Worm (Caenorhabditis elegans) whole organism, mixed stage, embryonic: ENCODE data around the gene C39D10.7.

Experiments used
- M03D4.4 ChIP-seq: sonication (generic microtip); optimal IDR thresholded peaks from 2 replicates; lab custom pipeline; 2017; ENCODE audit warnings: mild to moderate bottlenecking, missing genetic modification characterization, missing compliant biosample characterization
- bed-3 ChIP-seq: fragments of 200-800 bp; sonication (Bioruptor generic); optimal IDR thresholded peaks from 3 replicates; lab custom pipeline; 2018; ENCODE audit warnings: mild to moderate bottlenecking, missing genetic modification characterization, moderate library complexity, missing compliant biosample characterization
- blmp-1 ChIP-seq: fragments of 150-350 bp; optimal IDR thresholded peaks from 2 replicates; lab custom pipeline; 2014; ENCODE audit warnings: missing biosample characterization, missing genetic modification characterization
- ceh-39 ChIP-seq: fragments of 150-350 bp; optimal IDR thresholded peaks from 2 replicates; lab custom pipeline; 2014; ENCODE audit warnings: missing biosample characterization, missing genetic modification characterization
- ceh-43 ChIP-seq: fragments of 200-800 bp; sonication (Bioruptor generic); optimal IDR thresholded peaks from 2 replicates; lab custom pipeline; 2018; ENCODE audit warnings: mild to moderate bottlenecking, missing genetic modification characterization, moderate library complexity, missing compliant biosample characterization
- ceh-83 ChIP-seq: fragments of 200-800 bp; sonication (Bioruptor generic); optimal IDR thresholded peaks from 2 replicates; lab custom pipeline; 2018; ENCODE audit warnings: mild to moderate bottlenecking, missing genetic modification characterization, missing compliant biosample characterization
- ces-1 ChIP-seq: fragments of 150-350 bp; optimal IDR thresholded peaks from 2 replicates; lab custom pipeline; 2014; ENCODE audit warnings: missing biosample characterization, missing genetic modification reagents, missing genetic modification characterization
- cnd-1 ChIP-seq: fragments of 200-800 bp; sonication (Bioruptor generic); optimal IDR thresholded peaks from 2 replicates; lab custom pipeline; 2018; ENCODE audit warnings: mild to moderate bottlenecking, missing genetic modification characterization, missing compliant biosample characterization
- drap-1 ChIP-seq: fragments of 200-800 bp; sonication (Bioruptor generic); optimal IDR thresholded peaks from 3 replicates; lab custom pipeline; 2018; ENCODE audit warnings: mild to moderate bottlenecking, missing genetic modification characterization, missing compliant biosample characterization
- elt-3 ChIP-seq: fragments of 150-350 bp; optimal IDR thresholded peaks from 2 replicates; lab custom pipeline; 2014; ENCODE audit warnings: missing biosample characterization, missing genetic modification characterization
- flh-1 ChIP-seq: fragments of 200-800 bp; sonication (Bioruptor generic); optimal IDR thresholded peaks from 2 replicates; lab custom pipeline; 2018; ENCODE audit warnings: mild to moderate bottlenecking, missing genetic modification characterization, moderate library complexity, missing compliant biosample characterization
- ham-2 ChIP-seq: fragments of 200-800 bp; sonication (Bioruptor generic); optimal IDR thresholded peaks from 2 replicates; lab custom pipeline; 2018; ENCODE audit warnings: mild to moderate bottlenecking, missing genetic modification characterization, missing compliant biosample characterization
- hlh-1 ChIP-seq: fragments of 150-350 bp; optimal IDR thresholded peaks from 2 replicates; lab custom pipeline; 2014; ENCODE audit warnings: missing biosample characterization, missing genetic modification reagents, missing genetic modification characterization
- lin-13 ChIP-seq: fragments of 150-350 bp; optimal IDR thresholded peaks from 2 replicates; lab custom pipeline; 2014; ENCODE audit warnings: missing biosample characterization, missing genetic modification characterization
- lsy-2 ChIP-seq: fragments of 150-350 bp; optimal IDR thresholded peaks from 2 replicates; lab custom pipeline; 2014; ENCODE audit warnings: missing biosample characterization, missing genetic modification characterization
- mab-5 ChIP-seq: fragments of 150-350 bp; optimal IDR thresholded peaks from 2 replicates; lab custom pipeline; 2014; ENCODE audit warnings: missing biosample characterization, missing genetic modification characterization
- mls-2 ChIP-seq: sonication (generic microtip); optimal IDR thresholded peaks from 2 replicates; lab custom pipeline; 2016; ENCODE audit warnings: mild to moderate bottlenecking, missing genetic modification characterization, moderate library complexity, missing compliant biosample characterization
- nhr-12 ChIP-seq: fragments of 150-350 bp; optimal IDR thresholded peaks from 2 replicates; lab custom pipeline; 2014; ENCODE audit warnings: missing biosample characterization, missing genetic modification characterization
- nhr-2 ChIP-seq: fragments of 150-350 bp; optimal IDR thresholded peaks from 2 replicates; lab custom pipeline; 2014; ENCODE audit warnings: missing biosample characterization, missing genetic modification characterization
- nhr-237 ChIP-seq: fragments of 150-350 bp; optimal IDR thresholded peaks from 2 replicates; lab custom pipeline; 2014; ENCODE audit warnings: missing biosample characterization, missing genetic modification characterization
- nhr-28 ChIP-seq: fragments of 150-350 bp; optimal IDR thresholded peaks from 2 replicates; lab custom pipeline; 2014; ENCODE audit warnings: missing biosample characterization, missing genetic modification characterization
- sem-2 ChIP-seq: fragments of 200-800 bp; sonication (Bioruptor generic); optimal IDR thresholded peaks from 2 replicates; lab custom pipeline; 2018; ENCODE audit warnings: mild to moderate bottlenecking, missing genetic modification characterization, missing compliant biosample characterization
- snpc-4 ChIP-seq: fragments of 150-350 bp; optimal IDR thresholded peaks from 2 replicates; lab custom pipeline; 2014; ENCODE audit warnings: missing biosample characterization, missing genetic modification characterization
- sptf-1 ChIP-seq: sonication (generic microtip); optimal IDR thresholded peaks from 2 replicates; lab custom pipeline; 2017; ENCODE audit warnings: mild to moderate bottlenecking, missing genetic modification characterization, moderate library complexity, missing compliant biosample characterization
- tbx-8 ChIP-seq: fragments of 200-800 bp; sonication (Bioruptor generic); optimal IDR thresholded peaks from 2 replicates; lab custom pipeline; 2018; ENCODE audit warnings: mild to moderate bottlenecking, missing genetic modification characterization, moderate library complexity, missing compliant biosample characterization
- unc-120 ChIP-seq: sonication (generic microtip); optimal IDR thresholded peaks from 2 replicates; lab custom pipeline; 2017; ENCODE audit warnings: missing genetic modification characterization, missing compliant biosample characterization; ENCODE audit not compliant: poor library complexity, severe bottlenecking
- unc-39 ChIP-seq: fragments of 150-350 bp; optimal IDR thresholded peaks from 2 replicates; lab custom pipeline; 2014; ENCODE audit warnings: missing biosample characterization, missing genetic modification characterization
- unc-62 ChIP-seq: fragments of 150-350 bp; optimal IDR thresholded peaks from 2 replicates; lab custom pipeline; 2014; ENCODE audit warnings: missing biosample characterization, missing genetic modification reagents, missing genetic modification characterization
- zip-8 ChIP-seq: fragments of 150-350 bp; optimal IDR thresholded peaks from 2 replicates; lab custom pipeline; 2014; ENCODE audit warnings: missing biosample characterization, missing genetic modification characterization

Gene C39D10.7

DNA sequence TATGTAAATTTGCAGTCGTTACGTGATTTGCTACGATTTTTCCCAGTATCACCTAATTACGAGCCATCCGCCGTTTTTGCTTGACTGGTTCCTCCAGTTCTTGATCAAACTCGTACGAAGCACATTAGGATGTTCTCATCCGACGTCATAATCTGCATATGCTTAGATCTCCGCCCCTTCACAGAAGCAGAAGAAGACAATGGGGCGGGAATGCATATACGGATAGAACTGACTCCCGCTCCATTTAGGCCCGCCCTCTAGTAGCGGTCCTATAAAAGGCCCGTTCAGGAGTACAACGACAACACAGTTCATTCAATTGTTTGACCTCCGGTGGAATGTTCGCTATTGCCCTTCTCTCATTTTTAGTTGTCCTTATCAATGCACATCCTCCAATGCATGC lies 11.4 kb upstream of the C39D10.7 start, which contains the start of gene zig-4:
zig-4 (plus strand) TSS at position 301 of the 400 bp plus-strand sequence.
- TF ChIP-seq unc-120 (tag; lab: Kevin White, UChicago) (no peak), ceh-43 (no peak), M03D4.4 (tag; lab: Kevin White, UChicago) (no peak), lin-13 (tag; lab: Kevin White, UChicago) (no peak), ham-2 (GFP tag; lab: Kevin White, UChicago) (no peak), drap-1 (GFP tag; lab: Kevin White, UChicago) (no peak), nhr-12 (tag; lab: Kevin White, UChicago) (no peak), lsy-2 (tag; lab: Kevin White, UChicago) (no peak)

DNA sequence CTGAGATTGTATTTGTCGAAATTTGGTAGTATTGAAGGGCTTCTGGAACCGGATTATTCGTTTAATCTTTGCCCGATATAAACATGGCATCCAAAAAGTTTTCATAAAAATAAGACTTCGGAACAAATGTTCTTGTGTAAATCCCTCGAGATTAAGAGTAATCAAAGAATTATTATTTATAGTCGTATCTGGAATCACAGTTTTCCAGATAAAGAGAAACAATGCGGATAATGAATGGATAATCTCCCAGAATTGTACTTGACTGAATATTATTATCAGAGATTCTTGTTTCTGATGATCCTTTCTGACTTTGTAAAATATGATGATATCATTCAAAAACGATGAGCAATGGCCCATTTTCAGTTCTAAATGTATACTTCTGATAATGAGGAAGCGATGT lies 7.4 kb upstream of the C39D10.7 start:
- no peak for TF ChIP-seq snpc-4
- TF ChIP-seq flh-1 (GFP tag; lab: Kevin White, UChicago) = no peak
- TF ChIP-seq ham-2 (GFP tag; lab: Kevin White, UChicago) = no peak
- TF ChIP-seq sptf-1 (tag; lab: Kevin White, UChicago) = no peak
- TF ChIP-seq bed-3 (GFP tag; lab: Kevin White, UChicago) = no peak
- TF ChIP-seq mab-5 (tag; lab: Kevin White, UChicago) = no peak
- TF ChIP-seq nhr-12 (tag; lab: Kevin White, UChicago) = no peak

DNA sequence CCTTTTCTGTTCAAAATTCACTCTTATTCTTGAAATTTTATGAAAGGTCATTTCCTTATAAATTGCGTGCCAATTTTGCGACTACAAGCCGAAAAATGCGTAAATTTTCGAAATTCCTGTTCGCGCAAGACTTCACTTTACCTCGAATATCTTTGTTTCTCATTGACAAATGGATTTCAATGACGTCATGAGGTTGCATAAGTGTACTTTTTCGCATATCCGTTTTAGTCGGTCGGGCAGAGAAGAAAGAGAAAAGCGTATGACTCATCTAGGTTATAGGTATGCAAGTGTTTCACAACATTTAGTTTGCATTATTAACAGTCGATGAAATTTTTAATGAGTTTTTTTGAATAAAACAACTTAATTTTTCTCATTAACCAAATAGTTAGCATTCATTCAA lies 2.3 kb upstream of the C39D10.7 start:
- TF ChIP-seq ceh-43 = no peak
- no peak for TF ChIP-seq tbx-8 (GFP tag; lab: Kevin White, UChicago)
- TF ChIP-seq lin-13 (tag; lab: Kevin White, UChicago) = no peak
- no peak for TF ChIP-seq ceh-83 (GFP tag; lab: Kevin White, UChicago)
- no peak for TF ChIP-seq nhr-28 (tag; lab: Kevin White, UChicago)
- no peak for TF ChIP-seq nhr-12 (tag; lab: Kevin White, UChicago)
- no peak for TF ChIP-seq blmp-1 (tag; lab: Kevin White, UChicago)
- no peak for TF ChIP-seq unc-39 (tag; lab: Kevin White, UChicago)
- TF ChIP-seq lsy-2 (tag; lab: Kevin White, UChicago) = no peak
- no peak for TF ChIP-seq drap-1 (GFP tag; lab: Kevin White, UChicago)
- no peak for TF ChIP-seq hlh-1 (tag; lab: Kevin White, UChicago)
- no peak for TF ChIP-seq snpc-4
- no peak for TF ChIP-seq zip-8 (tag; lab: Kevin White, UChicago)
- no peak for TF ChIP-seq nhr-2 (tag; lab: Kevin White, UChicago)
- no peak for TF ChIP-seq sem-2 (GFP tag; lab: Kevin White, UChicago)

DNA sequence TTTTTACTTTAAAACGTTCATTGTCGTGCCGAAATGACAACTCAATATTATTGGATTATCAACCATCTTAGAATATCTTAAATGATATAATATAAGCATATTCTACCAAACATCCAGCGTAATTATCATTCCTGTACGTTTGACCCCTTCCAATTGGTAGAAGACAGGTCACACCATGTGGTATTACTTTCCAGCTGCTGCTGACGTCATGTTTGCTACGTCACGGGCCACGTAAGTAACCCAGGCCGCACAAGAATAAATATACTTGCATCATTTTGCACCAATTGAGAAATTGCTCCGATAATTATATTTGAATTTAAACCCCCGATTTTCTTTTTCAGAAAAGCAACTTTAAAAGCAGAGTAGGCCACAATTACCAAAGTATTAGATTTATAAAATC lies 1.9 kb upstream of the C39D10.7 start:
- TF ChIP-seq ces-1 (GFP tag; lab: Kevin White, UChicago) (no peak), zip-8 (tag; lab: Kevin White, UChicago) (peak; percentile 58), ceh-39 (tag; lab: Kevin White, UChicago) (no peak), sptf-1 (tag; lab: Kevin White, UChicago) (no peak), M03D4.4 (tag; lab: Kevin White, UChicago) (no peak), drap-1 (GFP tag; lab: Kevin White, UChicago) (no peak), ham-2 (GFP tag; lab: Kevin White, UChicago) (no peak), elt-3 (tag; lab: Kevin White, UChicago) (no peak), blmp-1 (tag; lab: Kevin White, UChicago) (no peak), mls-2 (tag; lab: Kevin White, UChicago) (no peak), tbx-8 (GFP tag; lab: Kevin White, UChicago) (no peak), nhr-2 (tag; lab: Kevin White, UChicago) (peak; percentile 93), bed-3 (GFP tag; lab: Kevin White, UChicago) (no peak)

DNA sequence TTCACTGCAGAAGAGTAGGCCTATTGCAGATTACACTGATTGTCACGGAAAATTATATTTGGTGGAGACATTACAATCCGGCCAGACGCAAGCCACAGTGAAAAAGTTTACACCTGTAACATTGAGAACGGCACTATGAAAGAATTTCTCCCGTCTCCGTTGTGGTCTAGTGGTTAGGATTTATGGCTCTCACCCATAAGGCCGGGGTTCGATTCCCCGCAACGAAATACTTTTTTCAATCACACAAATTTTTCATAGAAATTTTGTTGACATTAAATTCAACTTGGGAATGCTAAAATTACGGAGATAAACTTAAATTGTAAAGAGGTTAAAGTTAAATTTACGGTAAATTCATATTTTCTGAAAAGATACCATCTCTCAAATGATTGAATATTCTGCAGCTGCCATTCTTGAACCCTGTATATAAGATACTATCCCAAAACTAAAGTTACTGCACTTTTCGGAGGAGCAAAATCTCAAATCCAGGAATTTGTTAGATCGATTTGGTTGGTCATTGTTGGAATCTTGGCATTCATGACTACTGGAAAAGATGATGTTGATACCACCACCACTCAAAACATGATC lies 7.2 kb downstream of the C39D10.7 start, which contains the start of gene C39D10.1:
C39D10.1 (plus strand) TSS at position 535 of the 585 bp plus-strand sequence.
- TF ChIP-seq nhr-28 (tag; lab: Kevin White, UChicago) (no peak), bed-3 (GFP tag; lab: Kevin White, UChicago) (no peak), unc-62 (no peak), cnd-1 (tag; lab: Kevin White, UChicago) (no peak), nhr-237 (tag; lab: Kevin White, UChicago) (no peak), unc-120 (tag; lab: Kevin White, UChicago) (no peak), M03D4.4 (tag; lab: Kevin White, UChicago) (no peak), lsy-2 (tag; lab: Kevin White, UChicago) (no peak)
